Fruit fly (Drosophila melanogaster) whole organism, embryonic: ENCODE data around the gene PIG-B.

Source experiments
- Antp ChIP-seq: fragments of 200-800 bp; sonication (Bioruptor generic); optimal IDR thresholded peaks from 3 replicates; lab custom pipeline; 2016; ENCODE audit warnings: missing biosample characterization, missing genetic modification characterization
- B-H2 ChIP-seq: fragments of 200-800 bp; sonication (Bioruptor generic); optimal IDR thresholded peaks from 2 replicates; lab custom pipeline; 2018; ENCODE audit warnings: missing biosample characterization, mild to moderate bottlenecking, missing genetic modification characterization
- Bdp1 ChIP-seq: fragments of 200-800 bp; sonication (Bioruptor generic); optimal IDR thresholded peaks from 3 replicates; lab custom pipeline; 2016; ENCODE audit warnings: missing biosample characterization, missing genetic modification characterization
- Bteb2 ChIP-seq: fragments of 200-800 bp; sonication (Bioruptor generic); optimal IDR thresholded peaks from 2 replicates; lab custom pipeline; 2016; ENCODE audit warnings: missing biosample characterization, missing genetic modification characterization
- CG10366 ChIP-seq: fragments of 200-800 bp; sonication (Bioruptor generic); IDR thresholded peaks from 2 replicates; pipeline ENCODE4 v1.3.6; 2022; ENCODE audit warnings: missing biosample characterization, missing genetic modification characterization
- CG10462 ChIP-seq: fragments of 200-800 bp; sonication (Bioruptor generic); optimal IDR thresholded peaks from 2 replicates; lab custom pipeline; 2016; ENCODE audit warnings: missing biosample characterization, missing genetic modification characterization
- CG10543 ChIP-seq: fragments of 200-800 bp; sonication (Bioruptor generic); optimal IDR thresholded peaks from 3 replicates; lab custom pipeline; 2017; ENCODE audit warnings: missing biosample characterization, mild to moderate bottlenecking, missing genetic modification characterization, moderate library complexity
- CG14441 ChIP-seq: fragments of 200-800 bp; sonication (Bioruptor generic); IDR thresholded peaks from 2 replicates; pipeline ENCODE4 v1.3.6; 2022; ENCODE audit warnings: missing biosample characterization, missing genetic modification characterization
- CG15011 ChIP-seq: fragments of 200-800 bp; sonication (Bioruptor generic); optimal IDR thresholded peaks from 3 replicates; lab custom pipeline; 2018; ENCODE audit warnings: missing biosample characterization, mild to moderate bottlenecking, missing genetic modification characterization
- CG15514 ChIP-seq: fragments of 200-800 bp; sonication (Bioruptor generic); optimal IDR thresholded peaks from 3 replicates; lab custom pipeline; 2017; ENCODE audit warnings: missing biosample characterization, missing genetic modification characterization, mild to moderate bottlenecking, moderate library complexity, missing genetic modification reagents
- CG1602 ChIP-seq: fragments of 200-800 bp; sonication (Bioruptor generic); optimal IDR thresholded peaks from 3 replicates; lab custom pipeline; 2016; ENCODE audit warnings: missing biosample characterization, missing genetic modification characterization
- CG16779 ChIP-seq: fragments of 200-800 bp; sonication (Bioruptor generic); IDR thresholded peaks from 2 replicates; pipeline ENCODE4 v1.3.6; 2022; ENCODE audit warnings: missing biosample characterization, missing genetic modification characterization
- CG16813 ChIP-seq: fragments of 200-800 bp; sonication (Bioruptor generic); IDR thresholded peaks from 3 replicates; pipeline ENCODE4 v1.3.6; 2022; ENCODE audit warnings: missing biosample characterization, missing genetic modification characterization; ENCODE audit not compliant: partially characterized antibody
- CG17359 ChIP-seq: fragments of 200-800 bp; sonication (Bioruptor generic); optimal IDR thresholded peaks from 3 replicates; lab custom pipeline; 2018; ENCODE audit warnings: missing biosample characterization, mild to moderate bottlenecking, missing genetic modification characterization, moderate library complexity
- CG3065 ChIP-seq: fragments of 200-800 bp; sonication (Bioruptor generic); optimal IDR thresholded peaks from 2 replicates; lab custom pipeline; 2016; ENCODE audit warnings: missing biosample characterization, missing genetic modification characterization
- CG3407 ChIP-seq: fragments of 200-800 bp; sonication (Bioruptor generic); optimal IDR thresholded peaks from 2 replicates; lab custom pipeline; 2018; ENCODE audit warnings: missing biosample characterization, mild to moderate bottlenecking, missing genetic modification characterization
- CG3838 ChIP-seq: fragments of 200-800 bp; sonication (Bioruptor generic); optimal IDR thresholded peaks from 3 replicates; lab custom pipeline; 2016; ENCODE audit warnings: missing biosample characterization, missing genetic modification characterization
- CG3995 ChIP-seq: fragments of 200-800 bp; sonication (Bioruptor generic); optimal IDR thresholded peaks from 3 replicates; lab custom pipeline; 2016; ENCODE audit warnings: missing biosample characterization, missing genetic modification characterization
- CG4820 ChIP-seq: fragments of 200-800 bp; sonication (Bioruptor generic); optimal IDR thresholded peaks from 3 replicates; lab custom pipeline; 2016; ENCODE audit warnings: missing biosample characterization, missing genetic modification characterization
- CG6654 ChIP-seq: fragments of 200-800 bp; sonication (Bioruptor generic); optimal IDR thresholded peaks from 2 replicates; lab custom pipeline; 2017; ENCODE audit warnings: missing biosample characterization, mild to moderate bottlenecking, missing genetic modification characterization
- CG6683 ChIP-seq: fragments of 200-800 bp; sonication (Bioruptor generic); optimal IDR thresholded peaks from 2 replicates; lab custom pipeline; 2017; ENCODE audit warnings: missing biosample characterization, mild to moderate bottlenecking, missing genetic modification characterization, missing genetic modification reagents
- CG6689 ChIP-seq: fragments of 200-800 bp; sonication (Bioruptor generic); IDR thresholded peaks from 2 replicates; pipeline ENCODE4 v1.3.6; 2022; ENCODE audit warnings: missing biosample characterization, missing genetic modification characterization
- CG7357 ChIP-seq: fragments of 200-800 bp; sonication (Bioruptor generic); IDR thresholded peaks from 3 replicates; pipeline ENCODE4 v1.3.6; 2022; ENCODE audit warnings: missing biosample characterization, missing genetic modification characterization
- CG7928 ChIP-seq: fragments of 200-800 bp; sonication (Bioruptor generic); optimal IDR thresholded peaks from 2 replicates; lab custom pipeline; 2017; ENCODE audit warnings: missing biosample characterization, mild to moderate bottlenecking, missing genetic modification characterization
- CG8388 ChIP-seq: fragments of 200-800 bp; sonication (Bioruptor generic); optimal IDR thresholded peaks from 2 replicates; lab custom pipeline; 2019; ENCODE audit warnings: missing biosample characterization, mild to moderate bottlenecking, missing genetic modification characterization, moderate library complexity
- CG9609 ChIP-seq: fragments of 200-800 bp; sonication (Bioruptor generic); optimal IDR thresholded peaks from 3 replicates; lab custom pipeline; 2016; ENCODE audit warnings: missing biosample characterization, missing genetic modification characterization
- CG9817 ChIP-seq: fragments of 200-800 bp; sonication (Bioruptor generic); optimal IDR thresholded peaks from 2 replicates; lab custom pipeline; 2018; ENCODE audit warnings: missing biosample characterization, mild to moderate bottlenecking, missing genetic modification characterization, moderate library complexity
- Dek ChIP-seq: fragments of 200-800 bp; sonication (Bioruptor generic); optimal IDR thresholded peaks from 3 replicates; lab custom pipeline; 2019; ENCODE audit warnings: missing biosample characterization, mild to moderate bottlenecking, missing genetic modification characterization, moderate library complexity
- Dll ChIP-seq: fragments of 200-800 bp; sonication (Bioruptor generic); IDR thresholded peaks from 4 replicates; pipeline ENCODE4 v1.3.6; 2022; ENCODE audit warnings: missing biosample characterization, missing genetic modification characterization; ENCODE audit not compliant: partially characterized antibody
- Doc3 ChIP-seq: fragments of 200-800 bp; sonication (Bioruptor generic); IDR thresholded peaks from 3 replicates; pipeline ENCODE4 v1.3.6; 2022; ENCODE audit warnings: missing biosample characterization, missing genetic modification characterization; ENCODE audit not compliant: partially characterized antibody
- H2.0 ChIP-seq: fragments of 200-800 bp; sonication (Bioruptor generic); IDR thresholded peaks from 2 replicates; pipeline ENCODE4 v1.3.6; 2022; ENCODE audit warnings: missing biosample characterization, missing genetic modification characterization
- HLH3B ChIP-seq: fragments of 200-800 bp; sonication (Bioruptor generic); IDR thresholded peaks from 2 replicates; pipeline ENCODE4 v1.3.6; 2022; ENCODE audit warnings: missing biosample characterization, missing genetic modification characterization
- HmgZ ChIP-seq: fragments of 200-800 bp; sonication (Bioruptor generic); optimal IDR thresholded peaks from 2 replicates; lab custom pipeline; 2018; ENCODE audit warnings: missing biosample characterization, mild to moderate bottlenecking, missing genetic modification characterization
- Hr3 ChIP-seq: fragments of 200-800 bp; sonication (Bioruptor generic); optimal IDR thresholded peaks from 3 replicates; lab custom pipeline; 2016; ENCODE audit warnings: missing biosample characterization, missing genetic modification characterization
- Meics ChIP-seq: fragments of 200-800 bp; sonication (Bioruptor generic); optimal IDR thresholded peaks from 2 replicates; lab custom pipeline; 2017; ENCODE audit warnings: missing biosample characterization, mild to moderate bottlenecking, missing genetic modification characterization
- Ravus ChIP-seq: fragments of 200-800 bp; sonication (Bioruptor generic); IDR thresholded peaks from 2 replicates; pipeline ENCODE4 v1.3.6; 2022; ENCODE audit warnings: missing biosample characterization, missing genetic modification characterization
- Rx ChIP-seq: fragments of 200-800 bp; sonication (Bioruptor generic); IDR thresholded peaks from 2 replicates; pipeline ENCODE4 v1.3.6; 2022; ENCODE audit warnings: missing biosample characterization, missing genetic modification characterization
- TFAM ChIP-seq: fragments of 200-800 bp; sonication (Bioruptor generic); optimal IDR thresholded peaks from 2 replicates; lab custom pipeline; 2017; ENCODE audit warnings: missing biosample characterization, missing genetic modification characterization, inconsistent platforms
- al ChIP-seq: fragments of 200-800 bp; sonication (Bioruptor generic); IDR thresholded peaks from 2 replicates; pipeline ENCODE4 v1.3.6; 2022; ENCODE audit warnings: missing biosample characterization, missing genetic modification characterization
- cas ChIP-seq: fragments of 200-800 bp; sonication (Bioruptor generic); IDR thresholded peaks from 2 replicates; pipeline ENCODE4 v1.3.6; 2022; ENCODE audit warnings: missing biosample characterization, missing genetic modification characterization
- dan ChIP-seq: fragments of 200-800 bp; sonication (Bioruptor generic); IDR thresholded peaks from 2 replicates; pipeline ENCODE4 v1.3.6; 2022; ENCODE audit warnings: missing biosample characterization, missing genetic modification characterization
- disco-r ChIP-seq: fragments of 200-800 bp; sonication (Bioruptor generic); optimal IDR thresholded peaks from 2 replicates; lab custom pipeline; 2016; ENCODE audit warnings: missing biosample characterization, missing genetic modification characterization
- fru ChIP-seq: fragments of >200 bp; optimal IDR thresholded peaks from 2 replicates; lab custom pipeline; 2017
- jing ChIP-seq: fragments of 200-800 bp; sonication (Bioruptor generic); optimal IDR thresholded peaks from 2 replicates; lab custom pipeline; 2018; ENCODE audit warnings: missing biosample characterization, mild to moderate bottlenecking, missing genetic modification characterization
- klu ChIP-seq: fragments of 200-800 bp; sonication (Bioruptor generic); IDR thresholded peaks from 2 replicates; pipeline ENCODE4 v1.3.6; 2022; ENCODE audit warnings: missing biosample characterization, missing genetic modification characterization
- lilli ChIP-seq: fragments of 200-800 bp; sonication (Bioruptor generic); optimal IDR thresholded peaks from 3 replicates; lab custom pipeline; 2016; ENCODE audit warnings: missing biosample characterization, missing genetic modification characterization
- pum ChIP-seq: fragments of 200-800 bp; sonication (Bioruptor generic); optimal IDR thresholded peaks from 2 replicates; lab custom pipeline; 2016; ENCODE audit warnings: missing biosample characterization, missing genetic modification characterization
- scrt ChIP-seq: fragments of 200-800 bp; sonication (Bioruptor generic); optimal IDR thresholded peaks from 2 replicates; lab custom pipeline; 2018; ENCODE audit warnings: missing biosample characterization, mild to moderate bottlenecking, missing genetic modification characterization, moderate library complexity
- sima ChIP-seq: fragments of 200-800 bp; sonication (Bioruptor generic); optimal IDR thresholded peaks from 2 replicates; lab custom pipeline; 2016; ENCODE audit warnings: missing biosample characterization, missing genetic modification characterization
- slbo ChIP-seq: fragments of 200-800 bp; sonication (Bioruptor generic); IDR thresholded peaks from 2 replicates; pipeline ENCODE4 v1.3.6; 2022; ENCODE audit warnings: missing biosample characterization, missing genetic modification characterization
- sna ChIP-seq: fragments of 200-800 bp; sonication (Bioruptor generic); IDR thresholded peaks from 2 replicates; pipeline ENCODE4 v1.3.6; 2022; ENCODE audit warnings: missing biosample characterization, missing genetic modification characterization; ENCODE audit not compliant: partially characterized antibody

PIG-B gene

DNA sequence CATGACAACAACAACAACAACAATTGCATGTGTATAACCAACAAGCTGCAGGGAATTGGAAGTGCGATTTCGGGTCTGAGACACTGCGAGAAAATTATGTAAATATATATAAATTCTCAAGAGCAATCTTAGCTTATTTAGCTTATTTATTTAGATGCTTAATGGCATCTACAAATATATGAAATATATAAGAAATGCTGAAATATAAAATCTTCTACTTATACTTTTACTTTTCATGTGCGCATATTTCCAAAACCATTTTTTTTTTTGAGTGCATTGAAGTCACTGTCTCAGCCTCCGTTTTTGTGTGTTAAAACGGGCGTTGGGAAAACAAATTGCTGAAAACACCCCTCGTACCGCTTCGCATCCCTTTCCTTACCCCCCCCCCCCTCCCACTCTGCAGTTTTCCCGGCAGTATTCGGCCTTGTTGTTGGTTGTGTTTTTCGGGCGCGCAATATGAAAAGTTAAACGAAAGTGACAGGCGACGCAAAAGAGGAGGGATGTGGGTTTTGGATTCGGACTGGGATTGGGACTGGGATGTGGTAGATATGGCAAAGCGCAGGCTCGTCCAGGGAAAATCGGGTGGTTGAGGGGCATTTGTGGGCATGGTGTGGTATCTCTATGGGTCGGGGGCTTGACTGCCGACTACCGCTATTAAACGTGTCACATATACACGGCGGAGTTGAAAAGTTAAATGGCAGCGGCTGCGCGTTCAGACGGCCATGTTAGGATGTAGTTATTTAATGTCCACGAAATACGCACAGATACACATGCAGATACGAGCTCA lies 44.3 kb downstream of the PIG-B start (continued):
- TF ChIP-seq CG9817 (no peak), CG9609 (GFP tag; lab: Kevin White, UChicago) (no peak), HLH3B (peak; percentile 60), CG15011 (no peak), scrt (peak; percentile 83), CG14441 (GFP tag; lab: Robert Waterston, UW) (no peak), lilli (GFP tag; lab: Kevin White, UChicago) (peak; percentile 4), CG7357 (peak; percentile 35; the same call in 1 of the 3 replicates), CG16813 (GFP tag; lab: Robert Waterston, UW) (no peak), CG7928 (no peak), Rx (GFP tag; lab: Robert Waterston, UW) (peak; percentile 17; the same call in 1 of the 2 replicates), disco-r (GFP tag; lab: Kevin White, UChicago) (no peak), Bdp1 (GFP tag; lab: Kevin White, UChicago) (no peak), Dek (tag; lab: Kevin White, UChicago) (no peak), al (GFP tag; lab: Robert Waterston, UW) (no peak), CG6654 (GFP tag; lab: Kevin White, UChicago) (no peak), CG15514 (GFP tag; lab: Kevin White, UChicago) (no peak), Dll (no peak), CG10366 (peak; percentile 20; the same call in 1 of the 2 replicates), CG6683 (GFP tag; lab: Kevin White, UChicago) (no peak), HmgZ (tag; lab: Kevin White, UChicago) (no peak), sna (GFP tag; lab: Robert Waterston, UW) (no peak), CG3995 (GFP tag; lab: Kevin White, UChicago) (no peak), CG6689 (GFP tag; lab: Robert Waterston, UW) (peak; percentile 69), pum (GFP tag; lab: Kevin White, UChicago) (no peak), CG3838 (GFP tag; lab: Kevin White, UChicago) (no peak), slbo (GFP tag; lab: Robert Waterston, UW) (no peak), Meics (GFP tag; lab: Kevin White, UChicago) (no peak), CG3065 (no peak), CG8388 (GFP tag; lab: Kevin White, UChicago) (peak; percentile 68), CG17359 (tag; lab: Kevin White, UChicago) (peak; percentile 41), Bteb2 (GFP tag; lab: Kevin White, UChicago) (no peak), fru (lab: Kevin White, UChicago) (no peak), Doc3 (GFP tag; lab: Robert Waterston, UW) (no peak), CG1602 (GFP tag; lab: Kevin White, UChicago) (peak; percentile 53), klu (GFP tag; lab: Robert Waterston, UW) (no peak), dan (no peak), jing (GFP tag; lab: Kevin White, UChicago) (no peak), CG10543 (GFP tag; lab: Kevin White, UChicago) (no peak), CG3407 (peak; percentile 43), CG16779 (GFP tag; lab: Robert Waterston, UW) (no peak), CG10462 (GFP tag; lab: Kevin White, UChicago) (peak; percentile 10), Hr3 (GFP tag; lab: Kevin White, UChicago) (peak; percentile 66), H2.0 (GFP tag; lab: Robert Waterston, UW) (no peak), CG4820 (GFP tag; lab: Kevin White, UChicago) (peak; percentile 43), B-H2 (GFP tag; lab: Kevin White, UChicago) (no peak), Antp (GFP tag; lab: Kevin White, UChicago) (no peak), cas (GFP tag; lab: Robert Waterston, UW) (no peak), sima (GFP tag; lab: Kevin White, UChicago) (no peak), Ravus (GFP tag; lab: Robert Waterston, UW) (no peak), TFAM (GFP tag; lab: Kevin White, UChicago) (no peak)
